Fruit fly (Drosophila melanogaster) whole organism, prepupa: ENCODE results near the gene Acp63F.
A peak's percentile ranks its signal among the peaks of the same experiment; 100 is the strongest.

Source experiments
- CG10631 ChIP-seq: fragments of 200-800 bp; sonication (Bioruptor generic); optimal IDR thresholded peaks from 2 replicates; lab custom pipeline; 2016; ENCODE audit warnings: missing biosample characterization, missing genetic modification characterization
- CG15336 ChIP-seq: fragments of 200-800 bp; sonication (Bioruptor generic); IDR thresholded peaks from 2 replicates; pipeline ENCODE4 v1.3.6; 2022; ENCODE audit warnings: missing biosample characterization, missing genetic modification characterization
- CG3032 ChIP-seq: fragments of 200-800 bp; optimal IDR thresholded peaks from 2 replicates; lab custom pipeline; 2019; ENCODE audit warnings: missing biosample characterization, mild to moderate bottlenecking, missing genetic modification characterization, moderate library complexity
- CG6276 ChIP-seq: fragments of 200-800 bp; sonication (Bioruptor generic); optimal IDR thresholded peaks from 2 replicates; lab custom pipeline; 2017; ENCODE audit warnings: missing biosample characterization, mild to moderate bottlenecking, missing genetic modification characterization
- CG6808 ChIP-seq: fragments of 200-800 bp; sonication (Bioruptor generic); optimal IDR thresholded peaks from 3 replicates; lab custom pipeline; 2017; ENCODE audit warnings: missing biosample characterization, missing genetic modification characterization, mild to moderate bottlenecking, moderate library complexity, missing genetic modification reagents
- Eip93F ChIP-seq: fragments of 200-800 bp; sonication (Bioruptor generic); optimal IDR thresholded peaks from 2 replicates; lab custom pipeline; 2016; ENCODE audit warnings: missing biosample characterization, mild to moderate bottlenecking, missing genetic modification characterization
- Sox102F ChIP-seq: fragments of 200-800 bp; sonication (Bioruptor generic); optimal IDR thresholded peaks from 2 replicates; lab custom pipeline; 2016; ENCODE audit warnings: missing biosample characterization, mild to moderate bottlenecking, missing genetic modification characterization
- achi ChIP-seq: fragments of 200-800 bp; sonication (Bioruptor generic); optimal IDR thresholded peaks from 3 replicates; lab custom pipeline; 2016; ENCODE audit warnings: missing biosample characterization, missing genetic modification characterization
- dsx ChIP-seq: fragments of 200-800 bp; optimal IDR thresholded peaks from 3 replicates; lab custom pipeline; 2019; ENCODE audit warnings: missing biosample characterization, mild to moderate bottlenecking, missing genetic modification characterization, moderate library complexity; ENCODE audit not compliant: poor library complexity, severe bottlenecking
- fkh ChIP-seq: fragments of 200-800 bp; sonication (Bioruptor generic); optimal IDR thresholded peaks from 3 replicates; lab custom pipeline; 2017; ENCODE audit warnings: missing biosample characterization, mild to moderate bottlenecking, missing genetic modification characterization, moderate library complexity
- net ChIP-seq: fragments of 200-800 bp; sonication (Bioruptor generic); optimal IDR thresholded peaks from 3 replicates; lab custom pipeline; 2016; ENCODE audit warnings: missing biosample characterization, missing genetic modification characterization
- vri ChIP-seq: fragments of 200-800 bp; sonication (Bioruptor generic); optimal IDR thresholded peaks from 3 replicates; lab custom pipeline; 2016; ENCODE audit warnings: missing biosample characterization, mild to moderate bottlenecking, missing genetic modification characterization

dm6 chr3L:3825884-3826283, 9.7 kb upstream of the Acp63F start:
- TF ChIP-seq Eip93F (GFP tag; lab: Kevin White, UChicago), result no peak
- TF ChIP-seq CG10631 (GFP tag; lab: Kevin White, UChicago), result no peak
- no peak for TF ChIP-seq Sox102F
- no peak for TF ChIP-seq net (GFP tag; lab: Kevin White, UChicago)
- no peak for TF ChIP-seq dsx
- no peak for TF ChIP-seq CG15336
- TF ChIP-seq CG6808 (GFP tag; lab: Kevin White, UChicago), result no peak
- no peak for TF ChIP-seq CG3032 (tag; lab: Kevin White, UChicago)
- no peak for TF ChIP-seq fkh (GFP tag; lab: Kevin White, UChicago)
- TF ChIP-seq CG6276, result peak; percentile 16
- no peak for TF ChIP-seq vri
- no peak for TF ChIP-seq achi (GFP tag; lab: Kevin White, UChicago)
